Fruit fly (Drosophila melanogaster) whole organism, prepupa: ENCODE results near the gene Ipk2.

Experiments used
- CG10631 ChIP-seq: fragments of 200-800 bp; sonication (Bioruptor generic); optimal IDR thresholded peaks from 2 replicates; lab custom pipeline; 2016; ENCODE audit warnings: missing biosample characterization, missing genetic modification characterization
- CG11294 ChIP-seq: fragments of 200-800 bp; sonication (Bioruptor generic); IDR thresholded peaks from 2 replicates; pipeline ENCODE4 v1.3.6; 2022; ENCODE audit warnings: missing biosample characterization, missing genetic modification characterization
- CG15336 ChIP-seq: fragments of 200-800 bp; sonication (Bioruptor generic); IDR thresholded peaks from 2 replicates; pipeline ENCODE4 v1.3.6; 2022; ENCODE audit warnings: missing biosample characterization, missing genetic modification characterization
- CG1621 ChIP-seq: fragments of 200-800 bp; sonication (Bioruptor generic); optimal IDR thresholded peaks from 3 replicates; lab custom pipeline; 2018; ENCODE audit warnings: missing biosample characterization, mild to moderate bottlenecking, missing genetic modification characterization
- CG34406 ChIP-seq: fragments of 200-800 bp; sonication (Bioruptor generic); optimal IDR thresholded peaks from 3 replicates; lab custom pipeline; 2016; ENCODE audit warnings: missing biosample characterization, missing genetic modification characterization
- CG4318 ChIP-seq: fragments of 200-800 bp; sonication (Bioruptor generic); optimal IDR thresholded peaks from 3 replicates; lab custom pipeline; 2017; ENCODE audit warnings: missing biosample characterization, mild to moderate bottlenecking, missing genetic modification characterization
- CG6163 ChIP-seq: fragments of 200-800 bp; sonication (Bioruptor generic); IDR thresholded peaks from 3 replicates; pipeline ENCODE4 v1.3.6; 2022; ENCODE audit warnings: missing biosample characterization, missing genetic modification characterization
- CG6276 ChIP-seq: fragments of 200-800 bp; sonication (Bioruptor generic); optimal IDR thresholded peaks from 2 replicates; lab custom pipeline; 2017; ENCODE audit warnings: missing biosample characterization, mild to moderate bottlenecking, missing genetic modification characterization
- CG6792 ChIP-seq: fragments of 200-800 bp; sonication (Bioruptor generic); optimal IDR thresholded peaks from 3 replicates; lab custom pipeline; 2016; ENCODE audit warnings: missing biosample characterization, missing genetic modification characterization
- CG6808 ChIP-seq: fragments of 200-800 bp; sonication (Bioruptor generic); optimal IDR thresholded peaks from 3 replicates; lab custom pipeline; 2017; ENCODE audit warnings: missing biosample characterization, missing genetic modification characterization, mild to moderate bottlenecking, moderate library complexity, missing genetic modification reagents
- CG7368 ChIP-seq: fragments of 200-800 bp; sonication (Bioruptor generic); optimal IDR thresholded peaks from 3 replicates; lab custom pipeline; 2016; ENCODE audit warnings: missing biosample characterization, missing genetic modification characterization
- CG8119 ChIP-seq: fragments of 200-800 bp; sonication (Bioruptor generic); IDR thresholded peaks from 3 replicates; pipeline ENCODE4 v1.3.6; 2022; ENCODE audit warnings: missing biosample characterization, missing genetic modification characterization
- CG8319 ChIP-seq: fragments of 200-800 bp; sonication (Bioruptor generic); optimal IDR thresholded peaks from 3 replicates; lab custom pipeline; 2016; ENCODE audit warnings: missing biosample characterization, missing genetic modification characterization
- CG8632 ChIP-seq: fragments of 200-800 bp; sonication (Bioruptor generic); optimal IDR thresholded peaks from 3 replicates; lab custom pipeline; 2016; ENCODE audit warnings: missing biosample characterization, missing genetic modification characterization
- CG9139 ChIP-seq: fragments of 200-800 bp; sonication (Bioruptor generic); optimal IDR thresholded peaks from 3 replicates; lab custom pipeline; 2017; ENCODE audit warnings: missing biosample characterization, mild to moderate bottlenecking, missing genetic modification characterization
- Eip75B ChIP-seq: fragments of 200-800 bp; sonication (Bioruptor generic); optimal IDR thresholded peaks from 3 replicates; lab custom pipeline; 2016; ENCODE audit warnings: missing biosample characterization, missing genetic modification characterization
- Eip78C ChIP-seq: fragments of 200-800 bp; sonication (Bioruptor generic); peaks from one replicate; lab custom pipeline; 2016; ENCODE audit warnings: missing biosample characterization, missing genetic modification characterization
- Ets21C ChIP-seq: fragments of 200-800 bp; sonication (Bioruptor generic); optimal IDR thresholded peaks from 3 replicates; lab custom pipeline; 2016; ENCODE audit warnings: missing biosample characterization, missing genetic modification characterization
- Gug ChIP-seq: fragments of 200-800 bp; sonication (Bioruptor generic); IDR thresholded peaks from 2 replicates; pipeline ENCODE4 v1.3.6; 2022; ENCODE audit warnings: missing biosample characterization, missing genetic modification characterization
- Hr38 ChIP-seq: sonication (Bioruptor generic); optimal IDR thresholded peaks from 2 replicates; lab custom pipeline; 2016; ENCODE audit warnings: missing biosample characterization, missing genetic modification characterization
- Hr39 ChIP-seq: fragments of 200-800 bp; sonication (Bioruptor generic); optimal IDR thresholded peaks from 2 replicates; lab custom pipeline; 2016; ENCODE audit warnings: missing biosample characterization, missing genetic modification characterization
- Hr4 ChIP-seq: fragments of 200-800 bp; sonication (Bioruptor generic); optimal IDR thresholded peaks from 3 replicates; lab custom pipeline; 2016; ENCODE audit warnings: missing biosample characterization, missing genetic modification characterization
- Lpt ChIP-seq: fragments of 200-800 bp; sonication (Bioruptor generic); optimal IDR thresholded peaks from 3 replicates; lab custom pipeline; 2016; ENCODE audit warnings: missing biosample characterization, missing genetic modification characterization
- OdsH ChIP-seq: fragments of 200-800 bp; sonication (Bioruptor generic); optimal IDR thresholded peaks from 3 replicates; lab custom pipeline; 2016; ENCODE audit warnings: missing biosample characterization, missing genetic modification characterization
- Smox ChIP-seq: fragments of 200-800 bp; sonication (Bioruptor generic); optimal IDR thresholded peaks from 3 replicates; lab custom pipeline; 2016; ENCODE audit warnings: missing biosample characterization, missing genetic modification characterization
- Sox14 ChIP-seq: fragments of 200-800 bp; sonication (Bioruptor generic); optimal IDR thresholded peaks from 3 replicates; lab custom pipeline; 2016; ENCODE audit warnings: missing biosample characterization, missing genetic modification characterization
- Sox15 ChIP-seq: fragments of 200-800 bp; sonication (Bioruptor generic); optimal IDR thresholded peaks from 3 replicates; lab custom pipeline; 2016; ENCODE audit warnings: missing biosample characterization, missing genetic modification characterization
- achi ChIP-seq: fragments of 200-800 bp; sonication (Bioruptor generic); optimal IDR thresholded peaks from 3 replicates; lab custom pipeline; 2016; ENCODE audit warnings: missing biosample characterization, missing genetic modification characterization
- acj6 ChIP-seq: fragments of 200-800 bp; sonication (Bioruptor generic); optimal IDR thresholded peaks from 3 replicates; lab custom pipeline; 2016; ENCODE audit warnings: missing biosample characterization, missing genetic modification characterization
- cyc ChIP-seq: fragments of 200-800 bp; sonication (Bioruptor generic); optimal IDR thresholded peaks from 3 replicates; lab custom pipeline; 2016; ENCODE audit warnings: missing biosample characterization, missing genetic modification characterization
- eg ChIP-seq: fragments of 200-800 bp; sonication (Bioruptor generic); IDR thresholded peaks from 3 replicates; pipeline ENCODE4 v1.3.6; 2022; ENCODE audit warnings: missing biosample characterization, missing genetic modification characterization
- esn ChIP-seq: fragments of 200-800 bp; sonication (Bioruptor generic); optimal IDR thresholded peaks from 2 replicates; lab custom pipeline; 2016; ENCODE audit warnings: missing biosample characterization, mild to moderate bottlenecking, missing genetic modification characterization, moderate library complexity
- fd59A ChIP-seq: fragments of 200-800 bp; sonication (Bioruptor generic); optimal IDR thresholded peaks from 2 replicates; lab custom pipeline; 2017; ENCODE audit warnings: missing biosample characterization, mild to moderate bottlenecking, missing genetic modification characterization, missing genetic modification reagents
- fd85E ChIP-seq: fragments of 200-800 bp; sonication (Bioruptor generic); optimal IDR thresholded peaks from 3 replicates; lab custom pipeline; 2016; ENCODE audit warnings: missing biosample characterization, missing genetic modification characterization
- lz ChIP-seq: fragments of 200-800 bp; sonication (Bioruptor generic); optimal IDR thresholded peaks from 3 replicates; lab custom pipeline; 2016; ENCODE audit warnings: missing biosample characterization, missing genetic modification characterization
- net ChIP-seq: fragments of 200-800 bp; sonication (Bioruptor generic); optimal IDR thresholded peaks from 3 replicates; lab custom pipeline; 2016; ENCODE audit warnings: missing biosample characterization, missing genetic modification characterization
- pdm3 ChIP-seq: fragments of 200-800 bp; sonication (Bioruptor generic); optimal IDR thresholded peaks from 3 replicates; lab custom pipeline; 2016; ENCODE audit warnings: missing biosample characterization, missing genetic modification characterization
- salr ChIP-seq, 2 experiments: fragments of 200-800 bp; sonication (Bioruptor generic); optimal IDR thresholded peaks; 3 replicates each; lab custom pipeline; 2016 to 2018; ENCODE audit warnings: missing biosample characterization in 2 of 2, missing genetic modification characterization in 2 of 2, mild to moderate bottlenecking in 1 of 2
- spab ChIP-seq: fragments of 200-800 bp; sonication (Bioruptor generic); optimal IDR thresholded peaks from 2 replicates; lab custom pipeline; 2017; ENCODE audit warnings: missing biosample characterization, mild to moderate bottlenecking, missing genetic modification characterization, missing genetic modification reagents
- ss ChIP-seq, 2 experiments: fragments of 200-800 bp; sonication (Bioruptor generic); optimal IDR thresholded peaks; 2 replicates in 1 of 2; 3 replicates in 1 of 2; lab custom pipeline; 2017 to 2018; ENCODE audit warnings: mild to moderate bottlenecking in 2 of 2, missing biosample characterization in 2 of 2, missing genetic modification characterization in 2 of 2, moderate library complexity in 1 of 2
- svp ChIP-seq: fragments of 200-800 bp; sonication (Bioruptor generic); peaks from one replicate; lab custom pipeline; 2016; ENCODE audit warnings: missing biosample characterization, missing genetic modification characterization

Ipk2 gene

dm6 chr2L:563769-564550, 10.1 kb downstream of the Ipk2 start, which contains the start of the genes uncNacbeta and CG2794:
uncNacbeta (minus strand) TSS chr2L:563819.
CG2794 (plus strand) TSS chr2L:564163.
- no peak for TF ChIP-seq CG11294
- TF ChIP-seq CG1621 (tag; lab: Kevin White, UChicago): peak; percentile 92
- TF ChIP-seq CG9139 (GFP tag; lab: Kevin White, UChicago): no peak
- no peak for TF ChIP-seq Hr39 (GFP tag; lab: Kevin White, UChicago)
- TF ChIP-seq CG10631: no peak
- no peak for TF ChIP-seq Lpt (GFP tag; lab: Kevin White, UChicago)
- TF ChIP-seq esn: peak; percentile 43
- TF ChIP-seq, all 60 proteins: peak for 2

- peak; percentile 75 for TF ChIP-seq Lpt (GFP tag; lab: Kevin White, UChicago)
- TF ChIP-seq CG8119 (GFP tag; lab: Robert Waterston, UW): peak; percentile 68; the same call in 2 of the 3 replicates
- peak; percentile 65 for TF ChIP-seq net (GFP tag; lab: Kevin White, UChicago)
- peak; percentile 42; the same call in 1 of the 2 replicates for TF ChIP-seq CG15336 (GFP tag; lab: Robert Waterston, UW)
- 0 out of 3 replicates have a peak, but pooled peaks have one; percentile 30 for TF ChIP-seq CG6163 (GFP tag; lab: Robert Waterston, UW)
- peak; percentile 57; the same call in 2 of the 3 replicates for TF ChIP-seq eg (GFP tag; lab: Robert Waterston, UW)
- TF ChIP-seq Sox14 (GFP tag; lab: Kevin White, UChicago): no peak
- TF ChIP-seq CG9139 (GFP tag; lab: Kevin White, UChicago): no peak
These were observed 10.8 kb downstream of the Ipk2 start for dm6 chr2L:563314-563713.

- TF ChIP-seq CG1621 (tag; lab: Kevin White, UChicago) (peak; percentile 65), Smox (no peak)
These were observed 14.1 kb downstream of the Ipk2 start, which contains the start of gene rempA for dm6 chr2L:559770-560567. rempA (minus strand) TSS chr2L:560310.

dm6 chr2L:559311-559710, 14.8 kb downstream of the Ipk2 start, which contains the start of gene Tspo:
Tspo (plus strand) TSS chr2L:559612.
- TF ChIP-seq CG10631: no peak
- no peak for TF ChIP-seq OdsH (GFP tag; lab: Kevin White, UChicago)
- no peak for TF ChIP-seq salr (GFP tag; optimal IDR thresholded peaks at IDR 0.05; lab: Kevin White, UChicago)
- no peak for TF ChIP-seq CG9139 (GFP tag; lab: Kevin White, UChicago)
- TF ChIP-seq Hr4 (GFP tag; lab: Kevin White, UChicago): no peak
- no peak for TF ChIP-seq achi
- no peak for TF ChIP-seq Eip75B (GFP tag; lab: Kevin White, UChicago)
- no peak for TF ChIP-seq fd59A (GFP tag; lab: Kevin White, UChicago)
- TF ChIP-seq Hr39 (GFP tag; lab: Kevin White, UChicago): no peak
- TF ChIP-seq lz (GFP tag; lab: Kevin White, UChicago): no peak
- no peak for TF ChIP-seq CG4318 (GFP tag; lab: Kevin White, UChicago)
- no peak for TF ChIP-seq Sox15
- TF ChIP-seq Ets21C (GFP tag; lab: Kevin White, UChicago): no peak
- TF ChIP-seq pdm3 (GFP tag; lab: Kevin White, UChicago): no peak
- TF ChIP-seq fd85E (GFP tag; lab: Kevin White, UChicago): no peak
- no peak for TF ChIP-seq spab (GFP tag; lab: Kevin White, UChicago)
- no peak for TF ChIP-seq cyc (GFP tag; lab: Kevin White, UChicago)
- peak; percentile 28 to 58 for TF ChIP-seq ss (GFP tag; optimal IDR thresholded peaks at IDR 0.05; lab: Kevin White, UChicago)
- no peak for TF ChIP-seq CG6792 (GFP tag; lab: Kevin White, UChicago)
- peak; percentile 63 for TF ChIP-seq CG1621 (tag; lab: Kevin White, UChicago)
- TF ChIP-seq acj6 (GFP tag; lab: Kevin White, UChicago): no peak
- no peak for TF ChIP-seq CG8632 (GFP tag; lab: Kevin White, UChicago)
- no peak for TF ChIP-seq Smox
- TF ChIP-seq CG6808: no peak
- no peak for TF ChIP-seq CG6276 (GFP tag; lab: Kevin White, UChicago)
- TF ChIP-seq Eip78C (GFP tag; lab: Kevin White, UChicago): peak; percentile 65
- no peak for TF ChIP-seq CG34406 (GFP tag; lab: Kevin White, UChicago)
- no peak for TF ChIP-seq eg (GFP tag; lab: Robert Waterston, UW)
- TF ChIP-seq Hr38 (GFP tag; lab: Kevin White, UChicago): no peak
- no peak for TF ChIP-seq CG8319 (GFP tag; lab: Kevin White, UChicago)
- TF ChIP-seq CG15336 (GFP tag; lab: Robert Waterston, UW): no peak
- no peak for TF ChIP-seq Gug (GFP tag; lab: Robert Waterston, UW)
- no peak for TF ChIP-seq CG6163 (GFP tag; lab: Robert Waterston, UW)
- peak; percentile 4 for TF ChIP-seq Sox14 (GFP tag; lab: Kevin White, UChicago)
- TF ChIP-seq svp (GFP tag; lab: Kevin White, UChicago): peak; percentile 71
- TF ChIP-seq CG7368 (GFP tag; lab: Kevin White, UChicago): no peak
